Worm (Caenorhabditis elegans): Measurements from ENCODE around the gene spp-10.

Gene spp-10

DNA sequence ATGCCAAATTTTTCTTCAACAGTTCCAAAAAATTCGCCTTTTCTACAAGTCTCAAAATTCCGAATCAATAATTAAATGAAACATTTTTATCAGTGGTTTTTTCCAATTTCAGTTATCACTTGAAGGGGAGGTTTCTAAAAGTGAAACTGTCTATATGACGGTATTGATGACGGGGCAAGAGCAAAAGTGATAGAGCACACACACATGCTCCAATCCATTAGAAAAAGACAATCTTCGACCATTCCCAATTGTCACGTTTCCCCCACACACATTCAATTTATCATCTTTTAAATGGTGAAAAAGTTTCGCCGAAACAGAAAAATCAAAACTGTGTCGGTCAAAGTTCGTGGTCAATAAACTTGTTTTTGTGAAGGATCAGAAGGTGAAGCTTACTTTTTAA lies 23.8 kb upstream of the spp-10 start (continued):
- no peak for TF ChIP-seq lin-39 (tag; optimal IDR thresholded peaks at IDR 0.05)
- no peak for TF ChIP-seq dpl-1 (GFP tag; optimal IDR thresholded peaks at IDR 0.05)
- no peak for TF ChIP-seq ama-1 (optimal IDR thresholded peaks at IDR 0.05)
- no peak for TF ChIP-seq zag-1 (tag; optimal IDR thresholded peaks at IDR 0.05)
- TF ChIP-seq zip-2 (tag; optimal IDR thresholded peaks at IDR 0.05) = no peak
- peak; percentile 74 for TF ChIP-seq php-3 (GFP tag; IDR thresholded peaks at IDR 0.05)
- no peak for TF ChIP-seq ZK546.5 (tag; optimal IDR thresholded peaks at IDR 0.05)
- peak; percentile 74 for TF ChIP-seq aha-1 (tag)
- no peak for TF ChIP-seq Y48G9A.11 (GFP tag; IDR thresholded peaks at IDR 0.05)
- no peak for TF ChIP-seq duxl-1 (tag; optimal IDR thresholded peaks at IDR 0.05; ENCODE audit: poor library complexity)
- no peak for TF ChIP-seq lin-38 (GFP tag; IDR thresholded peaks at IDR 0.05)
- TF ChIP-seq rbr-2 (tag; optimal IDR thresholded peaks at IDR 0.05) = no peak
- peak in 1 of 2 experiments; percentile 81 for TF ChIP-seq hif-1 (tag; optimal IDR thresholded peaks at IDR 0.05)
- TF ChIP-seq lin-1 (GFP tag; IDR thresholded peaks at IDR 0.05) = no peak
- no peak for TF ChIP-seq gei-8 (GFP tag; optimal IDR thresholded peaks at IDR 0.05)
- TF ChIP-seq unc-39 (tag; optimal IDR thresholded peaks at IDR 0.05) = no peak
- no peak for TF ChIP-seq nhr-6 (tag; optimal IDR thresholded peaks at IDR 0.05)
- TF ChIP-seq hlh-11 (tag; optimal IDR thresholded peaks at IDR 0.05) = peak; percentile 80
- no peak for TF ChIP-seq nhr-42 (GFP tag; IDR thresholded peaks at IDR 0.05)
- peak; percentile 9; the same call in 1 of the 2 replicates for TF ChIP-seq lim-7 (GFP tag; IDR thresholded peaks at IDR 0.05)
- no peak for TF ChIP-seq snpc-1.2 (GFP tag; IDR thresholded peaks at IDR 0.05)
- no peak for TF ChIP-seq lir-3 (tag; optimal IDR thresholded peaks at IDR 0.05)
- no peak for TF ChIP-seq ceh-28 (tag; optimal IDR thresholded peaks at IDR 0.05)
- no peak for TF ChIP-seq F49E8.2 (tag; optimal IDR thresholded peaks at IDR 0.05; ENCODE audit: borderline replicate concordance)
- no peak for TF ChIP-seq jun-1 (tag; optimal IDR thresholded peaks at IDR 0.05)
- no peak for TF ChIP-seq madf-9 (GFP tag; conservative IDR thresholded peaks at IDR 0.05)
- TF ChIP-seq mdl-1 (tag; optimal IDR thresholded peaks at IDR 0.05) = peak in 1 of 2 experiments; percentile 37
- no peak for TF ChIP-seq daf-8 (GFP tag; IDR thresholded peaks at IDR 0.05)
- TF ChIP-seq madf-5 (GFP tag; IDR thresholded peaks at IDR 0.05) = no peak
- TF ChIP-seq dmd-6 (GFP tag; IDR thresholded peaks at IDR 0.05) = peak; percentile 94
- peak in 1 of 2 experiments; percentile 26 for TF ChIP-seq lsy-2 (tag; optimal IDR thresholded peaks at IDR 0.05)
- no peak for TF ChIP-seq daf-12 (tag; optimal IDR thresholded peaks at IDR 0.05)
- TF ChIP-seq tag-97 (GFP tag; IDR thresholded peaks at IDR 0.05) = no peak
- peak; percentile 47 for TF ChIP-seq ztf-7 (tag; optimal IDR thresholded peaks at IDR 0.05)
- peak; percentile 15 for TF ChIP-seq mep-1 (tag; optimal IDR thresholded peaks at IDR 0.05)
- TF ChIP-seq dmd-9 (GFP tag; IDR thresholded peaks at IDR 0.05) = no peak
- no peak for TF ChIP-seq ctbp-1 (GFP tag; IDR thresholded peaks at IDR 0.05)
- no peak for TF ChIP-seq F10B5.3 (tag; optimal IDR thresholded peaks at IDR 0.05)
- no peak for TF ChIP-seq nhr-41 (GFP tag; IDR thresholded peaks at IDR 0.05)
- TF ChIP-seq fkh-10 (GFP tag; optimal IDR thresholded peaks at IDR 0.05) = no peak
- TF ChIP-seq Y105C5A.15 (GFP tag; IDR thresholded peaks at IDR 0.05) = no peak
- peak; percentile 88 for TF ChIP-seq dve-1 (tag; optimal IDR thresholded peaks at IDR 0.05; ENCODE audit: insufficient read depth)
- TF ChIP-seq unc-130 (GFP tag; optimal IDR thresholded peaks at IDR 0.05) = no peak
- no peak for TF ChIP-seq set-16 (GFP tag; IDR thresholded peaks at IDR 0.05)
- peak; percentile 42 for TF ChIP-seq hlh-30 (tag; optimal IDR thresholded peaks at IDR 0.05; ENCODE audit: insufficient read depth)
- TF ChIP-seq hmg-1.1 (GFP tag; IDR thresholded peaks at IDR 0.05) = no peak
- TF ChIP-seq ceh-62 (tag; optimal IDR thresholded peaks at IDR 0.05) = no peak
- no peak for TF ChIP-seq nhr-76 (tag; optimal IDR thresholded peaks at IDR 0.05)
- TF ChIP-seq mdt-29 (GFP tag; IDR thresholded peaks at IDR 0.05) = no peak
- TF ChIP-seq mxl-2 (GFP tag; conservative IDR thresholded peaks at IDR 0.05) = no peak
- TF ChIP-seq spr-3 (GFP tag; optimal IDR thresholded peaks at IDR 0.05) = no peak
- peak; percentile 66 for TF ChIP-seq pqm-1 (tag; optimal IDR thresholded peaks at IDR 0.05)
- no peak for TF ChIP-seq nhr-77 (tag; optimal IDR thresholded peaks at IDR 0.05)
